Worm (Caenorhabditis elegans) whole organism, mixed stage, embryonic: ENCODE results near the gene dli-1.

Source experiments
- blmp-1 ChIP-seq: fragments of 150-350 bp; optimal IDR thresholded peaks from 2 replicates; lab custom pipeline; 2014; ENCODE audit warnings: missing biosample characterization, missing genetic modification characterization
- elt-1 ChIP-seq: sonication (generic microtip); optimal IDR thresholded peaks from 2 replicates; lab custom pipeline; 2017; ENCODE audit warnings: missing genetic modification characterization, mild to moderate bottlenecking, missing compliant biosample characterization, antibody characterized with exemption, moderate library complexity, borderline replicate concordance; ENCODE audit not compliant: insufficient read depth
- elt-3 ChIP-seq: fragments of 150-350 bp; optimal IDR thresholded peaks from 2 replicates; lab custom pipeline; 2014; ENCODE audit warnings: missing biosample characterization, missing genetic modification characterization
- lin-13 ChIP-seq: fragments of 150-350 bp; optimal IDR thresholded peaks from 2 replicates; lab custom pipeline; 2014; ENCODE audit warnings: missing biosample characterization, missing genetic modification characterization
- lsy-2 ChIP-seq: fragments of 150-350 bp; optimal IDR thresholded peaks from 2 replicates; lab custom pipeline; 2014; ENCODE audit warnings: missing biosample characterization, missing genetic modification characterization
- mep-1 ChIP-seq: fragments of 150-350 bp; optimal IDR thresholded peaks from 2 replicates; lab custom pipeline; 2017; ENCODE audit warnings: missing biosample characterization, missing genetic modification reagents, missing genetic modification characterization, inconsistent platforms
- mls-2 ChIP-seq: sonication (generic microtip); optimal IDR thresholded peaks from 2 replicates; lab custom pipeline; 2016; ENCODE audit warnings: mild to moderate bottlenecking, missing genetic modification characterization, moderate library complexity, missing compliant biosample characterization
- nhr-12 ChIP-seq: fragments of 150-350 bp; optimal IDR thresholded peaks from 2 replicates; lab custom pipeline; 2014; ENCODE audit warnings: missing biosample characterization, missing genetic modification characterization
- nhr-237 ChIP-seq: fragments of 150-350 bp; optimal IDR thresholded peaks from 2 replicates; lab custom pipeline; 2014; ENCODE audit warnings: missing biosample characterization, missing genetic modification characterization
- nhr-28 ChIP-seq: fragments of 150-350 bp; optimal IDR thresholded peaks from 2 replicates; lab custom pipeline; 2014; ENCODE audit warnings: missing biosample characterization, missing genetic modification characterization
- nhr-76 ChIP-seq: sonication (generic microtip); optimal IDR thresholded peaks from 2 replicates; lab custom pipeline; 2017; ENCODE audit warnings: missing biosample characterization, missing genetic modification characterization
- zip-8 ChIP-seq: fragments of 150-350 bp; optimal IDR thresholded peaks from 2 replicates; lab custom pipeline; 2014; ENCODE audit warnings: missing biosample characterization, missing genetic modification characterization

- TF ChIP-seq nhr-76 (tag; lab: Kevin White, UChicago) (no peak), nhr-237 (tag; lab: Kevin White, UChicago) (no peak), elt-1 (tag; lab: Kevin White, UChicago) (no peak), elt-3 (no peak), lin-13 (no peak), nhr-28 (no peak), zip-8 (tag; lab: Kevin White, UChicago) (no peak), nhr-12 (tag; lab: Kevin White, UChicago) (no peak), lsy-2 (no peak), blmp-1 (tag; lab: Kevin White, UChicago) (no peak), mep-1 (tag; lab: Kevin White, UChicago) (no peak), mls-2 (tag; lab: Kevin White, UChicago) (no peak)
These were observed 47.5 kb downstream of the dli-1 start, which contains the start of gene scl-11 for ce11 chrIV:13051073-13051472.
